Fruit fly (Drosophila melanogaster) whole organism, wandering third instar larva: ENCODE results near the gene spg.

ENCODE experiments used
- CG32264 ChIP-seq: fragments of 200-800 bp; sonication (Bioruptor generic); optimal IDR thresholded peaks from 2 replicates; lab custom pipeline; 2016; ENCODE audit warnings: missing biosample characterization, missing genetic modification characterization
- CrebA ChIP-seq: fragments of 200-800 bp; sonication (Bioruptor generic); optimal IDR thresholded peaks from 2 replicates; lab custom pipeline; 2016; ENCODE audit warnings: missing biosample characterization, mild to moderate bottlenecking, missing genetic modification characterization, borderline replicate concordance
- foxo ChIP-seq, 2 experiments: fragments of 200-800 bp; sonication (Bioruptor generic); optimal IDR thresholded peaks; 2 replicates in 1 of 2; 3 replicates in 1 of 2; lab custom pipeline; 2016 to 2017; ENCODE audit warnings: missing biosample characterization in 2 of 2, missing genetic modification characterization in 2 of 2
- lola ChIP-seq: fragments of >200 bp; optimal IDR thresholded peaks from 2 replicates; lab custom pipeline; 2017; ENCODE audit warnings: missing biosample characterization, missing genetic modification characterization
- pan ChIP-seq: fragments of >200 bp; optimal IDR thresholded peaks from 2 replicates; lab custom pipeline; 2017
- psq ChIP-seq: fragments of 200-800 bp; sonication (Bioruptor generic); optimal IDR thresholded peaks from 3 replicates; lab custom pipeline; 2017; ENCODE audit warnings: missing biosample characterization, mild to moderate bottlenecking, missing genetic modification characterization, moderate library complexity
- sage ChIP-seq: fragments of 200-800 bp; sonication (Bioruptor generic); optimal IDR thresholded peaks from 2 replicates; lab custom pipeline; 2016; ENCODE audit warnings: missing biosample characterization, mild to moderate bottlenecking, missing genetic modification characterization
- sv ChIP-seq: fragments of 200-800 bp; sonication (Bioruptor generic); optimal IDR thresholded peaks from 3 replicates; lab custom pipeline; 2016; ENCODE audit warnings: missing biosample characterization, missing genetic modification characterization
- woc ChIP-seq: sonication (Bioruptor generic); optimal IDR thresholded peaks from 2 replicates; lab custom pipeline; 2016; ENCODE audit warnings: missing biosample characterization, mild to moderate bottlenecking, missing genetic modification characterization

dm6 chr3R:28840620-28841019 lies 4.5 kb upstream of the spg start:
- TF ChIP-seq sv (GFP tag; lab: Kevin White, UChicago): no peak
- TF ChIP-seq pan (lab: Kevin White, UChicago): no peak
- TF ChIP-seq sage (GFP tag; lab: Kevin White, UChicago): no peak
- TF ChIP-seq psq (GFP tag; lab: Kevin White, UChicago): no peak
- no peak for TF ChIP-seq foxo (GFP tag; optimal IDR thresholded peaks at IDR 0.05; lab: Kevin White, UChicago)
- TF ChIP-seq woc: no peak
- no peak for TF ChIP-seq lola (GFP tag; lab: Kevin White, UChicago)
- no peak for TF ChIP-seq CG32264
- TF ChIP-seq CrebA (GFP tag; lab: Kevin White, UChicago): no peak
